Fruit fly (Drosophila melanogaster) whole organism, embryonic: ENCODE results near the gene Lcp65Ac.

Experiments used
- Ada2b ChIP-seq: fragments of 200-800 bp; sonication (Bioruptor generic); IDR thresholded peaks from 2 replicates; pipeline ENCODE4 v1.3.6; 2022; ENCODE audit warnings: missing biosample characterization, missing genetic modification characterization
- Awh ChIP-seq: fragments of 200-800 bp; sonication (Bioruptor generic); IDR thresholded peaks from 2 replicates; pipeline ENCODE4, ENCODE4 v1.3.6; 2022; ENCODE audit warnings: missing biosample characterization, missing genetic modification characterization
- B-H2 ChIP-seq: fragments of 200-800 bp; sonication (Bioruptor generic); optimal IDR thresholded peaks from 2 replicates; lab custom pipeline; 2018; ENCODE audit warnings: missing biosample characterization, mild to moderate bottlenecking, missing genetic modification characterization
- BtbVII ChIP-seq: fragments of 200-800 bp; sonication (Bioruptor generic); optimal IDR thresholded peaks from 3 replicates; lab custom pipeline; 2017; ENCODE audit warnings: missing biosample characterization, mild to moderate bottlenecking, missing genetic modification characterization
- CG12155 ChIP-seq: fragments of 200-800 bp; sonication (Bioruptor generic); optimal IDR thresholded peaks from 3 replicates; lab custom pipeline; 2016; ENCODE audit warnings: missing biosample characterization, missing genetic modification characterization
- CG12659 ChIP-seq: fragments of 200-800 bp; sonication (Bioruptor generic); optimal IDR thresholded peaks from 3 replicates; lab custom pipeline; 2017; ENCODE audit warnings: mild to moderate bottlenecking, missing biosample characterization, missing genetic modification reagents, missing genetic modification characterization
- CG12744 ChIP-seq: fragments of 200-800 bp; sonication (Bioruptor generic); optimal IDR thresholded peaks from 2 replicates; lab custom pipeline; 2016; ENCODE audit warnings: missing biosample characterization, missing genetic modification characterization
- CG1529 ChIP-seq: fragments of 200-800 bp; sonication (Bioruptor generic); optimal IDR thresholded peaks from 3 replicates; lab custom pipeline; 2018; ENCODE audit warnings: missing biosample characterization, missing genetic modification characterization
- CG1602 ChIP-seq: fragments of 200-800 bp; sonication (Bioruptor generic); optimal IDR thresholded peaks from 3 replicates; lab custom pipeline; 2016; ENCODE audit warnings: missing biosample characterization, missing genetic modification characterization
- CG17186 ChIP-seq: fragments of 200-800 bp; sonication (Bioruptor generic); optimal IDR thresholded peaks from 3 replicates; lab custom pipeline; 2017; ENCODE audit warnings: missing biosample characterization, missing genetic modification reagents, missing genetic modification characterization
- CG17328 ChIP-seq: fragments of 200-800 bp; sonication (Bioruptor generic); IDR thresholded peaks from 2 replicates; pipeline ENCODE4 v1.3.6; 2022; ENCODE audit warnings: missing biosample characterization, missing genetic modification characterization
- CG18011 ChIP-seq: fragments of 200-800 bp; sonication (Bioruptor generic); optimal IDR thresholded peaks from 2 replicates; lab custom pipeline; 2017; ENCODE audit warnings: missing biosample characterization, missing genetic modification characterization, mild to moderate bottlenecking, moderate library complexity, missing genotype
- CG2129 ChIP-seq: fragments of 200-800 bp; sonication (Bioruptor generic); IDR thresholded peaks from 2 replicates; pipeline ENCODE4 v1.3.6; 2022; ENCODE audit warnings: missing biosample characterization, missing genetic modification characterization; ENCODE audit not compliant: partially characterized antibody
- CG2202 ChIP-seq: fragments of 200-800 bp; sonication (Bioruptor generic); optimal IDR thresholded peaks from 2 replicates; lab custom pipeline; 2018; ENCODE audit warnings: missing biosample characterization, mild to moderate bottlenecking, missing genetic modification characterization
- CG32767 ChIP-seq: fragments of 200-800 bp; sonication (Bioruptor generic); IDR thresholded peaks from 2 replicates; pipeline ENCODE4 v1.3.6; 2022; ENCODE audit warnings: missing biosample characterization, missing genetic modification characterization
- CG3407 ChIP-seq: fragments of 200-800 bp; sonication (Bioruptor generic); optimal IDR thresholded peaks from 2 replicates; lab custom pipeline; 2018; ENCODE audit warnings: missing biosample characterization, mild to moderate bottlenecking, missing genetic modification characterization
- CG5953 ChIP-seq: fragments of 200-800 bp; sonication (Bioruptor generic); IDR thresholded peaks from 2 replicates; pipeline ENCODE4 v1.3.6; 2022; ENCODE audit warnings: missing biosample characterization, missing genetic modification characterization
- CG7372 ChIP-seq: fragments of 200-800 bp; sonication (Bioruptor generic); IDR thresholded peaks from 2 replicates; pipeline ENCODE4 v1.3.6; 2022; ENCODE audit warnings: missing biosample characterization, missing genetic modification characterization
- CG7745 ChIP-seq: fragments of 200-800 bp; sonication (Bioruptor generic); optimal IDR thresholded peaks from 2 replicates; lab custom pipeline; 2018; ENCODE audit warnings: missing biosample characterization, mild to moderate bottlenecking, missing genetic modification characterization, moderate library complexity
- CG7963 ChIP-seq: fragments of 200-800 bp; sonication (Bioruptor generic); IDR thresholded peaks from 3 replicates; pipeline ENCODE4 v1.3.6; 2022; ENCODE audit warnings: missing biosample characterization, missing genetic modification characterization; ENCODE audit not compliant: partially characterized antibody
- CG8281 ChIP-seq: fragments of 200-800 bp; sonication (Bioruptor generic); optimal IDR thresholded peaks from 2 replicates; lab custom pipeline; 2018; ENCODE audit warnings: missing biosample characterization, mild to moderate bottlenecking, missing genetic modification characterization, moderate library complexity
- Chrac-16 ChIP-seq: fragments of 200-800 bp; sonication (Bioruptor generic); optimal IDR thresholded peaks from 3 replicates; lab custom pipeline; 2016; ENCODE audit warnings: missing biosample characterization, missing genetic modification characterization
- E2f1 ChIP-seq: fragments of 200-800 bp; sonication (Bioruptor generic); IDR thresholded peaks from 2 replicates; pipeline ENCODE4 v1.3.6; 2022; ENCODE audit warnings: missing biosample characterization, missing genetic modification characterization
- Ptx1 ChIP-seq: fragments of 200-800 bp; sonication (Bioruptor generic); IDR thresholded peaks from 2 replicates; pipeline ENCODE4 v1.3.6; 2022; ENCODE audit warnings: missing biosample characterization, missing genetic modification characterization
- Ravus ChIP-seq: fragments of 200-800 bp; sonication (Bioruptor generic); IDR thresholded peaks from 2 replicates; pipeline ENCODE4 v1.3.6; 2022; ENCODE audit warnings: missing biosample characterization, missing genetic modification characterization
- Six4 ChIP-seq: fragments of 200-800 bp; sonication (Bioruptor generic); optimal IDR thresholded peaks from 2 replicates; lab custom pipeline; 2016; ENCODE audit warnings: missing biosample characterization, missing genetic modification characterization
- bab2 ChIP-seq: fragments of 200-800 bp; sonication (Bioruptor generic); optimal IDR thresholded peaks from 2 replicates; lab custom pipeline; 2016; ENCODE audit warnings: missing biosample characterization, missing genetic modification characterization
- bbx ChIP-seq: fragments of 200-800 bp; sonication (Bioruptor generic); IDR thresholded peaks from 2 replicates; pipeline ENCODE4 v1.3.6; 2022; ENCODE audit warnings: missing biosample characterization, missing genetic modification characterization; ENCODE audit not compliant: partially characterized antibody
- cg ChIP-seq: fragments of 200-800 bp; sonication (Bioruptor generic); optimal IDR thresholded peaks from 3 replicates; lab custom pipeline; 2019; ENCODE audit warnings: missing biosample characterization, mild to moderate bottlenecking, missing genetic modification characterization, moderate library complexity
- crc ChIP-seq: fragments of 200-800 bp; sonication (Bioruptor generic); optimal IDR thresholded peaks from 2 replicates; lab custom pipeline; 2016; ENCODE audit warnings: missing biosample characterization, missing genetic modification characterization
- crol ChIP-seq: fragments of 200-800 bp; sonication (Bioruptor generic); IDR thresholded peaks from 2 replicates; pipeline ENCODE4 v1.3.6; 2022; ENCODE audit warnings: missing biosample characterization, missing genetic modification characterization
- crp ChIP-seq, 2 experiments: fragments of 200-800 bp; sonication (Bioruptor generic); optimal IDR thresholded peaks; 2 replicates in 1 of 2; 3 replicates in 1 of 2; lab custom pipeline; 2017; ENCODE audit warnings: missing biosample characterization in 2 of 2, missing genetic modification characterization in 2 of 2, mild to moderate bottlenecking in 1 of 2, moderate library complexity in 1 of 2
- dati ChIP-seq: fragments of 200-800 bp; sonication (Bioruptor generic); IDR thresholded peaks from 2 replicates; pipeline ENCODE4 v1.3.6; 2022; ENCODE audit warnings: missing biosample characterization, missing genetic modification characterization
- fd102C ChIP-seq: fragments of 200-800 bp; sonication (Bioruptor generic); optimal IDR thresholded peaks from 2 replicates; lab custom pipeline; 2018; ENCODE audit warnings: missing biosample characterization, mild to moderate bottlenecking, missing genetic modification characterization, moderate library complexity
- ftz-f1 ChIP-seq: fragments of 200-800 bp; sonication (Bioruptor generic); optimal IDR thresholded peaks from 2 replicates; lab custom pipeline; 2016; ENCODE audit warnings: missing biosample characterization, missing genetic modification characterization
- gfzf ChIP-seq: fragments of 200-800 bp; sonication (Bioruptor generic); optimal IDR thresholded peaks from 2 replicates; lab custom pipeline; 2016; ENCODE audit warnings: missing biosample characterization, mild to moderate bottlenecking, missing genetic modification characterization, moderate library complexity
- kah ChIP-seq: fragments of 200-800 bp; sonication (Bioruptor generic); optimal IDR thresholded peaks from 2 replicates; lab custom pipeline; 2018; ENCODE audit warnings: missing biosample characterization, mild to moderate bottlenecking, missing genetic modification characterization
- nerfin-2 ChIP-seq: fragments of 200-800 bp; sonication (Bioruptor generic); IDR thresholded peaks from 2 replicates; pipeline ENCODE4 v1.3.6; 2022; ENCODE audit warnings: missing biosample characterization, missing genetic modification characterization; ENCODE audit not compliant: partially characterized antibody
- odd ChIP-seq: fragments of 200-800 bp; sonication (Bioruptor generic); optimal IDR thresholded peaks from 2 replicates; lab custom pipeline; 2017; ENCODE audit warnings: missing biosample characterization, mild to moderate bottlenecking, missing genetic modification characterization
- onecut ChIP-seq: fragments of 200-800 bp; sonication (Bioruptor generic); IDR thresholded peaks from 2 replicates; pipeline ENCODE4 v1.3.6; 2022; ENCODE audit warnings: missing biosample characterization, missing genetic modification characterization
- org-1 ChIP-seq: fragments of 200-800 bp; sonication (Bioruptor generic); optimal IDR thresholded peaks from 2 replicates; lab custom pipeline; 2017; ENCODE audit warnings: missing biosample characterization, missing genetic modification characterization
- phol ChIP-seq: fragments of 200-800 bp; sonication (Bioruptor generic); optimal IDR thresholded peaks from 3 replicates; lab custom pipeline; 2018; ENCODE audit warnings: missing biosample characterization, mild to moderate bottlenecking, missing genetic modification characterization, moderate library complexity
- prd ChIP-seq, 3 experiments: fragments of >200 bp in 2 of 3; fragments of 200-800 bp in 1 of 3; sonication (Bioruptor generic) in 1 of 3; optimal IDR thresholded peaks in 2 of 3; IDR thresholded peaks in 1 of 3; 2 replicates in 2 of 3; 3 replicates in 1 of 3; pipeline versions ENCODE4 v1.3.6 to Lab custom; 2017 to 2022; ENCODE audit warnings: missing biosample characterization in 1 of 3, missing genetic modification characterization in 1 of 3
- sens ChIP-seq: fragments of 200-800 bp; sonication (Bioruptor generic); peaks from one replicate; lab custom pipeline; 2016; ENCODE audit warnings: missing biosample characterization, missing genetic modification characterization
- tll ChIP-seq, 2 experiments: fragments of 200-800 bp in 1 of 2; fragments of >200 bp in 1 of 2; sonication (Bioruptor generic) in 1 of 2; optimal IDR thresholded peaks; 2 replicates each; lab custom pipeline; 2017 to 2019; ENCODE audit warnings: missing biosample characterization in 2 of 2, missing genetic modification characterization in 2 of 2, mild to moderate bottlenecking in 1 of 2, moderate library complexity in 1 of 2
- trh ChIP-seq: fragments of 200-800 bp; sonication (Bioruptor generic); optimal IDR thresholded peaks from 2 replicates; lab custom pipeline; 2016; ENCODE audit warnings: missing biosample characterization, missing genetic modification characterization
- unc-4 ChIP-seq: fragments of 200-800 bp; sonication (Bioruptor generic); IDR thresholded peaks from 2 replicates; pipeline ENCODE4 v1.3.6; 2022; ENCODE audit warnings: missing biosample characterization, missing genetic modification characterization; ENCODE audit not compliant: partially characterized antibody
- wek ChIP-seq: fragments of 200-800 bp; sonication (Bioruptor generic); optimal IDR thresholded peaks from 3 replicates; lab custom pipeline; 2018; ENCODE audit warnings: missing biosample characterization, mild to moderate bottlenecking, missing genetic modification characterization, moderate library complexity

Gene Lcp65Ac

dm6 chr3L:6184884-6185438 is 40.3 kb downstream of the Lcp65Ac start, which contains the start of the genes D19B and CG43293 (continued):
- TF ChIP-seq CG7372: peak; percentile 73
- TF ChIP-seq trh (GFP tag; lab: Kevin White, UChicago): peak; percentile 83
- TF ChIP-seq odd: no peak
- TF ChIP-seq phol: peak; percentile 81
- peak; percentile 97 for TF ChIP-seq cg (GFP tag; lab: Kevin White, UChicago)
- peak; percentile 72 for TF ChIP-seq CG1529
- TF ChIP-seq CG32767 (GFP tag; lab: Robert Waterston, UW): peak; percentile 84
- TF ChIP-seq bbx (GFP tag; lab: Robert Waterston, UW): peak; percentile 77
- TF ChIP-seq CG18011 (GFP tag; lab: Kevin White, UChicago): peak; percentile 82
- TF ChIP-seq Ravus (GFP tag; lab: Robert Waterston, UW): peak; percentile 61
- TF ChIP-seq CG2129: 0 out of 2 replicates have a peak, but pooled peaks have one; percentile 15
- TF ChIP-seq CG3407: peak; percentile 65
- peak; percentile 52 for TF ChIP-seq wek (GFP tag; lab: Kevin White, UChicago)
- TF ChIP-seq bab2: peak; percentile 91
- TF ChIP-seq Ada2b: peak; percentile 90
- peak; percentile 61 for TF ChIP-seq CG8281
- peak; percentile 91 for TF ChIP-seq Chrac-16 (GFP tag; lab: Kevin White, UChicago)
- TF ChIP-seq CG17186 (GFP tag; lab: Kevin White, UChicago): peak; percentile 58
- TF ChIP-seq nerfin-2 (GFP tag; lab: Robert Waterston, UW): peak; percentile 77
- peak; percentile 95 for TF ChIP-seq CG12659 (GFP tag; lab: Kevin White, UChicago)
- TF ChIP-seq org-1 (GFP tag; lab: Kevin White, UChicago): peak; percentile 63
- TF ChIP-seq kah (GFP tag; lab: Kevin White, UChicago): peak; percentile 63
- peak; percentile 21 for TF ChIP-seq gfzf
- peak; percentile 57; the same call in 1 of the 2 replicates for TF ChIP-seq unc-4 (GFP tag; lab: Robert Waterston, UW)
- TF ChIP-seq sens (GFP tag; lab: Kevin White, UChicago): peak; percentile 97
- TF ChIP-seq CG5953 (GFP tag; lab: Robert Waterston, UW): peak; percentile 87
- peak; percentile 91 for TF ChIP-seq E2f1 (GFP tag; lab: Robert Waterston, UW)
- TF ChIP-seq CG12744 (GFP tag; lab: Kevin White, UChicago): peak; percentile 78
- peak; percentile 94 for TF ChIP-seq Ptx1 (GFP tag; lab: Robert Waterston, UW)
- peak; percentile 90 for TF ChIP-seq Six4 (GFP tag; lab: Kevin White, UChicago)
- TF ChIP-seq ftz-f1 (GFP tag; lab: Kevin White, UChicago): peak; percentile 79
- TF ChIP-seq tll (GFP tag; optimal IDR thresholded peaks at IDR 0.05; lab: Kevin White, UChicago): peak in 1 of 2 experiments; percentile 76
- peak; percentile 34; the same call in 1 of the 2 replicates for TF ChIP-seq crol
- TF ChIP-seq onecut (GFP tag; lab: Robert Waterston, UW): peak; percentile 91

dm6 chr3L:6188995-6189927 is 44.6 kb downstream of the Lcp65Ac start, which contains the start of the genes D19A and CG7386:
D19A (minus strand) TSS chr3L:6189123.
CG7386 (plus strand) TSS chr3L:6189745.
- TF ChIP-seq CG1602 (GFP tag; lab: Kevin White, UChicago) (no peak), B-H2 (GFP tag; lab: Kevin White, UChicago) (peak; percentile 54), CG17328 (GFP tag; lab: Robert Waterston, UW) (peak; percentile 54), dati (GFP tag; lab: Robert Waterston, UW) (no peak), CG12155 (GFP tag; lab: Kevin White, UChicago) (peak; percentile 100), CG2202 (tag; lab: Kevin White, UChicago) (no peak), prd (optimal IDR thresholded peaks at IDR 0.05; lab: Kevin White, UChicago) (no peak), prd (GFP tag; IDR thresholded peaks at IDR 0.05; lab: Robert Waterston, UW) (peak; percentile 66), CG7963 (GFP tag; lab: Robert Waterston, UW) (no peak), Awh (GFP tag; lab: Robert Waterston, UW) (no peak), CG7745 (tag; lab: Kevin White, UChicago) (no peak), fd102C (GFP tag; lab: Kevin White, UChicago) (no peak), crc (no peak), BtbVII (GFP tag; lab: Kevin White, UChicago) (no peak), crp (GFP tag; optimal IDR thresholded peaks at IDR 0.05; lab: Kevin White, UChicago) (no peak)
